Worm (Caenorhabditis elegans): Measurements from ENCODE around the gene ZK1307.4.

- TF ChIP-seq ztf-29 (GFP tag; IDR thresholded peaks at IDR 0.05): no peak
- TF ChIP-seq klf-2 (GFP tag; conservative IDR thresholded peaks at IDR 0.05): no peak
- no peak for TF ChIP-seq cog-1 (tag; optimal IDR thresholded peaks at IDR 0.05)
- no peak for TF ChIP-seq med-1 (GFP tag; optimal IDR thresholded peaks at IDR 0.05; ENCODE audit: insufficient read depth)
- no peak for TF ChIP-seq tab-1 (GFP tag; IDR thresholded peaks at IDR 0.05)
- TF ChIP-seq T22C8.4 (GFP tag; IDR thresholded peaks at IDR 0.05): no peak
- no peak for TF ChIP-seq ref-1 (GFP tag; conservative IDR thresholded peaks at IDR 0.05)
- TF ChIP-seq flt-1 (GFP tag; IDR thresholded peaks at IDR 0.05): no peak
- TF ChIP-seq ztf-23 (GFP tag; IDR thresholded peaks at IDR 0.05): no peak
Observed at ce11 chrII:9607137-9607536, 44.5 kb downstream of the ZK1307.4 start.
